Fruit fly (Drosophila melanogaster): Measurements from ENCODE around the gene CG46468.

CG46468 gene

DNA sequence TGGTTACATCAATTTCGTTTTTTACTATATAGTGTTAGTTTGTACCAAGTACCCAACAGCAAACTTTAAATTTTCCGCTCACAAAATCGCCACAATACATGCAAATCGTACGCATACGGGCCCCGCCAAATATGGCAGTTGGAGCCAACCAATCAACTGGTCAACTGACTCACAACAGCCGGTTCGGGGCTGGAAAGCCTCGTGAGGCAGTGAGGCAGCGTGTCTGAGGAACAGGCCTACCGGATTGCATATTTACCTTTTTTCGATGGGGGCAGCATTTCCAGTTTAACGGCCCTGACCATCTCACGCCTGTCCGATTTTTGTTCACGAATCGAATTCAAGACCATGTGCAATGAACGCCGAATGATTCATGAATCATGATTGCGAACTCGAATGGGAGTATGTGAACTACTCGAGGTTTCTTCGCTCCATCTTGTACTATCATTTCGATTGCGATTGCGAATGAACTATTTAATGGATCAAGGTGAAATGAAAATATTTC is 58.7 kb downstream of the CG46468 start:
- no peak for TF ChIP-seq noc (tag; optimal IDR thresholded peaks at IDR 0.05)

dm6 chr2L:9505372-9506103 is 59.7 kb downstream of the CG46468 start:
- TF ChIP-seq noc (tag; optimal IDR thresholded peaks at IDR 0.05): no peak

DNA sequence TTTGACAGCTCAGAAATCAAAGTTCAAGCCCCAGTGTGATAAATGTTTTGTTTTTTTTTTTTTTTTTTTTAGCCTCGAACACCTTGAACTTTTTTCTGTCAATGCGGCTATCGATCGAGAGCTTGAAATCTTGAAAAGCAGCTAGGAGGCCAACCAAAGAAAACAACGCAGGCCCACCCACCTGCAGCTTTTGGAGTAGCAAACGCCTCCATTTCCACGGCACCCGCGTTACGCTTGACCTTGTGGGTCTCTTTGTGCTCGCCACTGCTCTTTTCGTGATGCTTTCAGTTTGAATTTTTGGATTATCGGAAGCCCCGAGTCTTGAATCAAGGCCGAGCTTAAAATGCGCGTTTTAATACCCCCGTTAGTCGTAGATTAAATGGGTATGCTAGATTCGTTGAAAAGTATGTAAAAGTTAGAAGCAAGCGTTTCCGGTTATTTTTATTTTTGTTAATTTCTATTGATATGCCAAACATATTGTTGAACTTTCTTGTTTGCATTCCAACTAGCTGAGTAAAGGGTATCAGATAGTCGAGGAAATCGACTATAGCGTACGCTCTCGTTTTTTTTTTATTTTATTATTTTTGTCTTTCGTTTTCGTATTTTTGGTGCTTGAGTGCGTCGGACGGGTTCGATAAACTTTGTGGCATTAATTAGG is 62.3 kb downstream of the CG46468 start:
- TF ChIP-seq noc (tag; optimal IDR thresholded peaks at IDR 0.05): peak; percentile 64

- TF ChIP-seq noc (tag; optimal IDR thresholded peaks at IDR 0.05): no peak
Observed at dm6 chr2L:9500454-9500853, 64.8 kb downstream of the CG46468 start.

DNA sequence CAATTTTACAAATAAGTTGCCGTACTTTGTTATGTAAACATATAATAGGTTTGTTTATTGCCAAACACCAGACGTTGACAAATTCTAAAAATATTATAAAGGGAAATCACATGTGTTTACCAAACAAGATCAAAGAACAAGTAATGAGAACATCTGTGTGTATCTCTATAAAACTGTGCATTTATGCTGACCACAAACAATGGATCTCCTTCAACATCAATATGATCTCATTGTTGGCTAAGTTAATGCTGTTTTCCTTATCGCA is 66.3 kb downstream of the CG46468 start:
- no peak for TF ChIP-seq noc (tag; optimal IDR thresholded peaks at IDR 0.05)

Data from whole organism, larva.